Fruit fly (Drosophila melanogaster) whole organism, pupa: ENCODE results near the gene CG9171.

ENCODE experiments used
- CG13204 ChIP-seq: fragments of 200-800 bp; sonication (Bioruptor generic); optimal IDR thresholded peaks from 2 replicates; lab custom pipeline; 2018; ENCODE audit warnings: missing biosample characterization, mild to moderate bottlenecking, missing genetic modification characterization, moderate library complexity
- CG8301 ChIP-seq: fragments of 200-800 bp; sonication (Bioruptor generic); optimal IDR thresholded peaks from 2 replicates; lab custom pipeline; 2018; ENCODE audit warnings: missing biosample characterization, mild to moderate bottlenecking, missing genetic modification characterization
- EcR ChIP-seq: fragments of 200-800 bp; sonication (Bioruptor generic); optimal IDR thresholded peaks from 3 replicates; lab custom pipeline; 2019; ENCODE audit warnings: missing biosample characterization, missing genetic modification characterization, mild to moderate bottlenecking, moderate library complexity, missing genetic modification reagents
- Ets98B ChIP-seq: fragments of 200-800 bp; sonication (Bioruptor generic); IDR thresholded peaks from 2 replicates; pipeline ENCODE4 v1.3.6; 2022; ENCODE audit warnings: missing biosample characterization, missing genetic modification characterization
- Snoo ChIP-seq: fragments of 200-800 bp; sonication (Bioruptor generic); optimal IDR thresholded peaks from 3 replicates; lab custom pipeline; 2017; ENCODE audit warnings: missing biosample characterization, mild to moderate bottlenecking, missing genetic modification characterization, inconsistent platforms

DNA sequence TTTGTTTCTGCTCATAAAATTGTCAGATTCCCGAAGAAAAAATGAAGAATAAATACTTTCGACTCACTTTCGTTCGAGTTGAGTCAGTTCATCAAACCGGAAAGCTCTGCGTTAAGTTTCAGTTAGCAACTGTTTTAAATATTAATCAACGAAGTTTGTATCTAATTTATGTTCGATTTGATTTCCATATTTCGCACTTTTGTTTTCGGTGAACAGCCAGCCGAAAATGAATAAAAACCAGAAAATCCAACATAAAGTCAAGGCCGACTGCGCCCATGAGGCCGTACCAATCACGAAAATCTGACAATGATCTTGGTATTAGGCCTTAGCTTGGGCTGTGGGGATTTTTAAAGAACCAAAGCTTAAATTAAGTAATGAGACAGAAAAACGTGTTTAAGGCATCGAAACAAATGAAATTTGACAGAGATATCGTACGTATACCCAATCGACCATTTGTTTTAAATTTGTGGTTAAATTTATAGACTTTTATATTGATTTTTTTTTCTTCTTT is 33.5 kb downstream of the CG9171 start:
- TF ChIP-seq CG13204 (GFP tag; lab: Kevin White, UChicago) (no peak), EcR (no peak), Snoo (no peak), CG8301 (no peak), Ets98B (GFP tag; lab: Robert Waterston, UW) (no peak)
